Worm (Caenorhabditis elegans) whole organism, mixed stage, embryonic: ENCODE data around the gene F19C7.4.

ENCODE experiments used
- M03D4.4 ChIP-seq: sonication (generic microtip); optimal IDR thresholded peaks from 2 replicates; lab custom pipeline; 2017; ENCODE audit warnings: mild to moderate bottlenecking, missing genetic modification characterization, missing compliant biosample characterization
- bed-3 ChIP-seq: fragments of 200-800 bp; sonication (Bioruptor generic); optimal IDR thresholded peaks from 3 replicates; lab custom pipeline; 2018; ENCODE audit warnings: mild to moderate bottlenecking, missing genetic modification characterization, moderate library complexity, missing compliant biosample characterization
- blmp-1 ChIP-seq: fragments of 150-350 bp; optimal IDR thresholded peaks from 2 replicates; lab custom pipeline; 2014; ENCODE audit warnings: missing biosample characterization, missing genetic modification characterization
- ceh-39 ChIP-seq: fragments of 150-350 bp; optimal IDR thresholded peaks from 2 replicates; lab custom pipeline; 2014; ENCODE audit warnings: missing biosample characterization, missing genetic modification characterization
- ceh-43 ChIP-seq: fragments of 200-800 bp; sonication (Bioruptor generic); optimal IDR thresholded peaks from 2 replicates; lab custom pipeline; 2018; ENCODE audit warnings: mild to moderate bottlenecking, missing genetic modification characterization, moderate library complexity, missing compliant biosample characterization
- ceh-83 ChIP-seq: fragments of 200-800 bp; sonication (Bioruptor generic); optimal IDR thresholded peaks from 2 replicates; lab custom pipeline; 2018; ENCODE audit warnings: mild to moderate bottlenecking, missing genetic modification characterization, missing compliant biosample characterization
- cnd-1 ChIP-seq: fragments of 200-800 bp; sonication (Bioruptor generic); optimal IDR thresholded peaks from 2 replicates; lab custom pipeline; 2018; ENCODE audit warnings: mild to moderate bottlenecking, missing genetic modification characterization, missing compliant biosample characterization
- drap-1 ChIP-seq: fragments of 200-800 bp; sonication (Bioruptor generic); optimal IDR thresholded peaks from 3 replicates; lab custom pipeline; 2018; ENCODE audit warnings: mild to moderate bottlenecking, missing genetic modification characterization, missing compliant biosample characterization
- elt-1 ChIP-seq: sonication (generic microtip); optimal IDR thresholded peaks from 2 replicates; lab custom pipeline; 2017; ENCODE audit warnings: missing genetic modification characterization, mild to moderate bottlenecking, missing compliant biosample characterization, antibody characterized with exemption, moderate library complexity, borderline replicate concordance; ENCODE audit not compliant: insufficient read depth
- elt-3 ChIP-seq: fragments of 150-350 bp; optimal IDR thresholded peaks from 2 replicates; lab custom pipeline; 2014; ENCODE audit warnings: missing biosample characterization, missing genetic modification characterization
- flh-1 ChIP-seq: fragments of 200-800 bp; sonication (Bioruptor generic); optimal IDR thresholded peaks from 2 replicates; lab custom pipeline; 2018; ENCODE audit warnings: mild to moderate bottlenecking, missing genetic modification characterization, moderate library complexity, missing compliant biosample characterization
- ham-2 ChIP-seq: fragments of 200-800 bp; sonication (Bioruptor generic); optimal IDR thresholded peaks from 2 replicates; lab custom pipeline; 2018; ENCODE audit warnings: mild to moderate bottlenecking, missing genetic modification characterization, missing compliant biosample characterization
- hlh-1 ChIP-seq: fragments of 150-350 bp; optimal IDR thresholded peaks from 2 replicates; lab custom pipeline; 2014; ENCODE audit warnings: missing biosample characterization, missing genetic modification reagents, missing genetic modification characterization
- lin-13 ChIP-seq: fragments of 150-350 bp; optimal IDR thresholded peaks from 2 replicates; lab custom pipeline; 2014; ENCODE audit warnings: missing biosample characterization, missing genetic modification characterization
- lin-32 ChIP-seq: fragments of 200-800 bp; sonication (Bioruptor generic); optimal IDR thresholded peaks from 2 replicates; lab custom pipeline; 2018; ENCODE audit warnings: mild to moderate bottlenecking, missing genetic modification characterization, missing compliant biosample characterization
- lsy-2 ChIP-seq: fragments of 150-350 bp; optimal IDR thresholded peaks from 2 replicates; lab custom pipeline; 2014; ENCODE audit warnings: missing biosample characterization, missing genetic modification characterization
- mab-5 ChIP-seq: fragments of 150-350 bp; optimal IDR thresholded peaks from 2 replicates; lab custom pipeline; 2014; ENCODE audit warnings: missing biosample characterization, missing genetic modification characterization
- mep-1 ChIP-seq: fragments of 150-350 bp; optimal IDR thresholded peaks from 2 replicates; lab custom pipeline; 2017; ENCODE audit warnings: missing biosample characterization, missing genetic modification reagents, missing genetic modification characterization, inconsistent platforms
- nhr-12 ChIP-seq: fragments of 150-350 bp; optimal IDR thresholded peaks from 2 replicates; lab custom pipeline; 2014; ENCODE audit warnings: missing biosample characterization, missing genetic modification characterization
- nhr-2 ChIP-seq: fragments of 150-350 bp; optimal IDR thresholded peaks from 2 replicates; lab custom pipeline; 2014; ENCODE audit warnings: missing biosample characterization, missing genetic modification characterization
- nhr-28 ChIP-seq: fragments of 150-350 bp; optimal IDR thresholded peaks from 2 replicates; lab custom pipeline; 2014; ENCODE audit warnings: missing biosample characterization, missing genetic modification characterization
- nhr-76 ChIP-seq: sonication (generic microtip); optimal IDR thresholded peaks from 2 replicates; lab custom pipeline; 2017; ENCODE audit warnings: missing biosample characterization, missing genetic modification characterization
- pha-4 ChIP-seq: fragments of 150-350 bp; optimal IDR thresholded peaks from 2 replicates; lab custom pipeline; 2018; ENCODE audit warnings: missing biosample characterization, missing genetic modification reagents, missing genetic modification characterization
- sem-2 ChIP-seq: fragments of 200-800 bp; sonication (Bioruptor generic); optimal IDR thresholded peaks from 2 replicates; lab custom pipeline; 2018; ENCODE audit warnings: mild to moderate bottlenecking, missing genetic modification characterization, missing compliant biosample characterization
- snpc-4 ChIP-seq: fragments of 150-350 bp; optimal IDR thresholded peaks from 2 replicates; lab custom pipeline; 2014; ENCODE audit warnings: missing biosample characterization, missing genetic modification characterization
- sptf-1 ChIP-seq: sonication (generic microtip); optimal IDR thresholded peaks from 2 replicates; lab custom pipeline; 2017; ENCODE audit warnings: mild to moderate bottlenecking, missing genetic modification characterization, moderate library complexity, missing compliant biosample characterization
- unc-120 ChIP-seq: sonication (generic microtip); optimal IDR thresholded peaks from 2 replicates; lab custom pipeline; 2017; ENCODE audit warnings: missing genetic modification characterization, missing compliant biosample characterization; ENCODE audit not compliant: poor library complexity, severe bottlenecking
- unc-39 ChIP-seq: fragments of 150-350 bp; optimal IDR thresholded peaks from 2 replicates; lab custom pipeline; 2014; ENCODE audit warnings: missing biosample characterization, missing genetic modification characterization
- unc-62 ChIP-seq: fragments of 150-350 bp; optimal IDR thresholded peaks from 2 replicates; lab custom pipeline; 2014; ENCODE audit warnings: missing biosample characterization, missing genetic modification reagents, missing genetic modification characterization
- zip-8 ChIP-seq: fragments of 150-350 bp; optimal IDR thresholded peaks from 2 replicates; lab custom pipeline; 2014; ENCODE audit warnings: missing biosample characterization, missing genetic modification characterization
- ztf-11 ChIP-seq: fragments of 150-350 bp; optimal IDR thresholded peaks from 2 replicates; lab custom pipeline; 2014; ENCODE audit warnings: missing biosample characterization, missing genetic modification characterization

Gene F19C7.4

ce11 chrIV:4633393-4633792, 30.7 kb downstream of the F19C7.4 start, which contains the start of gene R105.1:
Gene R105.1, plus strand, starts transcription at chrIV:4633693.
- TF ChIP-seq unc-62 (GFP tag; lab: Kevin White, UChicago) (no peak), elt-1 (tag; lab: Kevin White, UChicago) (no peak), ceh-43 (GFP tag; lab: Kevin White, UChicago) (no peak), blmp-1 (tag; lab: Kevin White, UChicago) (no peak), nhr-28 (tag; lab: Kevin White, UChicago) (no peak), sptf-1 (tag; lab: Kevin White, UChicago) (no peak), lsy-2 (tag; lab: Kevin White, UChicago) (no peak), ceh-39 (tag; lab: Kevin White, UChicago) (no peak), mab-5 (no peak), hlh-1 (tag; lab: Kevin White, UChicago) (no peak), nhr-76 (tag; lab: Kevin White, UChicago) (no peak), sem-2 (GFP tag; lab: Kevin White, UChicago) (no peak), bed-3 (GFP tag; lab: Kevin White, UChicago) (no peak), cnd-1 (tag; lab: Kevin White, UChicago) (no peak)

ce11 chrIV:4636001-4636400, 33.3 kb downstream of the F19C7.4 start, which contains the start of gene R105.5:
Gene R105.5, plus strand, starts transcription at chrIV:4636301.
- TF ChIP-seq nhr-12: no peak
- TF ChIP-seq ceh-43 (GFP tag; lab: Kevin White, UChicago): no peak
- no peak for TF ChIP-seq unc-39 (tag; lab: Kevin White, UChicago)
- no peak for TF ChIP-seq lin-32
- no peak for TF ChIP-seq sem-2 (GFP tag; lab: Kevin White, UChicago)
- no peak for TF ChIP-seq bed-3 (GFP tag; lab: Kevin White, UChicago)
- TF ChIP-seq snpc-4 (tag; lab: Kevin White, UChicago): no peak
- TF ChIP-seq zip-8 (tag; lab: Kevin White, UChicago): no peak
- no peak for TF ChIP-seq nhr-2
- no peak for TF ChIP-seq drap-1 (GFP tag; lab: Kevin White, UChicago)
- no peak for TF ChIP-seq pha-4
- TF ChIP-seq lin-13: no peak
- TF ChIP-seq mep-1 (tag; lab: Kevin White, UChicago): no peak
- TF ChIP-seq flh-1 (GFP tag; lab: Kevin White, UChicago): no peak
- TF ChIP-seq cnd-1 (tag; lab: Kevin White, UChicago): no peak

ce11 chrIV:4637840-4638239, 35.2 kb downstream of the F19C7.4 start, which contains the start of gene F19C7.8:
Gene F19C7.8, minus strand, starts transcription at chrIV:4638095.
- TF ChIP-seq hlh-1 (tag; lab: Kevin White, UChicago) (peak; percentile 73), nhr-2 (no peak), unc-120 (tag; lab: Kevin White, UChicago) (peak; percentile 22), lsy-2 (tag; lab: Kevin White, UChicago) (no peak), M03D4.4 (no peak)

ce11 chrIV:4639352-4639751, 36.7 kb downstream of the F19C7.4 start:
- TF ChIP-seq unc-120 (tag; lab: Kevin White, UChicago): peak; percentile 74
- no peak for TF ChIP-seq lsy-2 (tag; lab: Kevin White, UChicago)
- TF ChIP-seq hlh-1 (tag; lab: Kevin White, UChicago): peak; percentile 62
- no peak for TF ChIP-seq sem-2 (GFP tag; lab: Kevin White, UChicago)
- TF ChIP-seq ceh-83 (GFP tag; lab: Kevin White, UChicago): no peak
- TF ChIP-seq unc-62 (GFP tag; lab: Kevin White, UChicago): peak; percentile 18

- no peak for TF ChIP-seq nhr-28 (tag; lab: Kevin White, UChicago)
- TF ChIP-seq lin-13: no peak
- TF ChIP-seq ceh-39 (tag; lab: Kevin White, UChicago): no peak
- no peak for TF ChIP-seq ztf-11
- no peak for TF ChIP-seq bed-3 (GFP tag; lab: Kevin White, UChicago)
- TF ChIP-seq mep-1 (tag; lab: Kevin White, UChicago): no peak
- TF ChIP-seq elt-3: no peak
- no peak for TF ChIP-seq hlh-1 (tag; lab: Kevin White, UChicago)
- no peak for TF ChIP-seq ham-2 (GFP tag; lab: Kevin White, UChicago)
Observed at ce11 chrIV:4640941-4641340, 38.3 kb downstream of the F19C7.4 start.
